Fruit fly (Drosophila melanogaster): ENCODE data around the gene qjt.

The qjt gene

dm6 chr3L:17496871-17497492, 18.1 kb downstream of the qjt start:
- TF ChIP-seq Snoo (tag; optimal IDR thresholded peaks at IDR 0.05) (peak; percentile 45), CG34367 (tag; optimal IDR thresholded peaks at IDR 0.05) (peak; percentile 81), CG12605 (GFP tag; IDR thresholded peaks at IDR 0.05) (0 out of 2 replicates have a peak, but pooled peaks have one; percentile 51), CG32121 (GFP tag; IDR thresholded peaks at IDR 0.05) (peak; percentile 73), CG8159 (tag; optimal IDR thresholded peaks at IDR 0.05) (peak; percentile 90), CG9948 (tag; optimal IDR thresholded peaks at IDR 0.05) (peak; percentile 88), CG4496 (GFP tag; IDR thresholded peaks at IDR 0.05) (peak; percentile 87), Pif1A (GFP tag; optimal IDR thresholded peaks at IDR 0.05) (peak; percentile 86), gl (tag; optimal IDR thresholded peaks at IDR 0.05) (peak; percentile 48), fd96Ca (GFP tag; IDR thresholded peaks at IDR 0.05) (no peak; the same call in 1 of the 3 replicates), Pif1B (GFP tag; optimal IDR thresholded peaks at IDR 0.05) (peak; percentile 81), EcR (GFP tag; optimal IDR thresholded peaks at IDR 0.05) (peak; percentile 84), rn (GFP tag; IDR thresholded peaks at IDR 0.05) (peak; percentile 58), D1 (tag; optimal IDR thresholded peaks at IDR 0.05) (peak; percentile 73), CG14655 (GFP tag; optimal IDR thresholded peaks at IDR 0.05) (peak; percentile 83), CG10348 (GFP tag; IDR thresholded peaks at IDR 0.05) (no peak), CG8301 (tag; optimal IDR thresholded peaks at IDR 0.05) (peak; percentile 65), CG13204 (GFP tag; optimal IDR thresholded peaks at IDR 0.05) (peak; percentile 40), Ets98B (GFP tag; IDR thresholded peaks at IDR 0.05) (peak; percentile 56), CG15710 (tag; optimal IDR thresholded peaks at IDR 0.05) (peak; percentile 85), CG17806 (tag; optimal IDR thresholded peaks at IDR 0.05) (peak; percentile 89)

- TF ChIP-seq CG32121 (GFP tag; IDR thresholded peaks at IDR 0.05) (peak; percentile 64; the same call in 1 of the 2 replicates), CG10348 (GFP tag; IDR thresholded peaks at IDR 0.05) (no peak), CG9948 (tag; optimal IDR thresholded peaks at IDR 0.05) (no peak), D1 (tag; optimal IDR thresholded peaks at IDR 0.05) (no peak), CG14655 (GFP tag; optimal IDR thresholded peaks at IDR 0.05) (peak; percentile 12), rn (GFP tag; IDR thresholded peaks at IDR 0.05) (0 out of 2 replicates have a peak, but pooled peaks have one; percentile 5), Ets98B (GFP tag; IDR thresholded peaks at IDR 0.05) (peak; percentile 45), CG4496 (GFP tag; IDR thresholded peaks at IDR 0.05) (peak; percentile 50; the same call in 2 of the 3 replicates), CG17806 (tag; optimal IDR thresholded peaks at IDR 0.05) (no peak), fd96Ca (GFP tag; IDR thresholded peaks at IDR 0.05) (peak; percentile 74), CG34367 (tag; optimal IDR thresholded peaks at IDR 0.05) (no peak), Snoo (tag; optimal IDR thresholded peaks at IDR 0.05) (no peak), Pif1A (GFP tag; optimal IDR thresholded peaks at IDR 0.05) (peak; percentile 24)
Measured at dm6 chr3L:17497969-17498368, 19.1 kb downstream of the qjt start.

DNA sequence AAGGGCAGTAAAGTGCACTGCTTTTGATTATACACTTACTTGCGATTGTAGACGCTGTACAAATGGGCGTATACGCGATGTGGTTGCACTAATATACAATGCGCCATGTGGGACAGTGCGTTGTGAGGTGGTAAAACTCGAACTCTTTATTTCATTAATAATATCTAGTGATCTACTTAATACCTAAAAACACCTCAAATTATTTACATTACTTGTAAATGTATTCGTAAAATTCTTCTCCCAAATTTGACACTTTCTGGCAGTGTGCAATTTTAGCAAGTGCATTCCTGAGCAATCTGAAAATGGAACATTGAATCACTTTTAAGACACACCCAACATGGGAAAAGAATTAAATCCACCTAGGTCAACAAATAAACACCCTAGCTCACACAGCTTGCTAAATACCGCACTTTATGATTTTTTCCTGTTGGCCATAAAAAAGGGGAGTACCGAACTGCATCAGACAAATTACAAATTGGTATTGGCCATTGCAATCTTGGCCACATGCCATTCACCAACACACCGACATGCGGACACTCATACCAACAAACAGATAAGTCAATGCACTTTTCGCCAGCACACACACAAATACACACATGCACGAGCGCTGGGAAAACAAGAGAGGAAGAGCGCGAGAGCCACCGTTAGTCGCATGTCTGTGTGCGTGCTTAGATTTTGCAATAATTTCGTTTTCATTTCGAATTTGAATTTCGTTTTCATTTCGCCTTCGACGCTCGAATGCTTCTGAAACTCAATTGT, 20.2 kb downstream of the qjt start:
- TF ChIP-seq EcR (GFP tag; optimal IDR thresholded peaks at IDR 0.05): peak; percentile 90
- TF ChIP-seq CG34367 (tag; optimal IDR thresholded peaks at IDR 0.05): no peak
- peak; percentile 47; the same call in 1 of the 2 replicates for TF ChIP-seq CG32121 (GFP tag; IDR thresholded peaks at IDR 0.05)
- no peak for TF ChIP-seq Pif1A (GFP tag; optimal IDR thresholded peaks at IDR 0.05)
- peak; percentile 40 for TF ChIP-seq CG14655 (GFP tag; optimal IDR thresholded peaks at IDR 0.05)
- TF ChIP-seq CG9948 (tag; optimal IDR thresholded peaks at IDR 0.05): no peak
- TF ChIP-seq Ets98B (GFP tag; IDR thresholded peaks at IDR 0.05): peak; percentile 49; the same call in 1 of the 2 replicates
- no peak; the same call in 2 of the 3 replicates for TF ChIP-seq CG4496 (GFP tag; IDR thresholded peaks at IDR 0.05)
- TF ChIP-seq CG12605 (GFP tag; IDR thresholded peaks at IDR 0.05): peak; percentile 23; the same call in 1 of the 2 replicates
- no peak for TF ChIP-seq D1 (tag; optimal IDR thresholded peaks at IDR 0.05)

dm6 chr3L:17500315-17500985, 21.6 kb downstream of the qjt start:
- TF ChIP-seq CG14655 (GFP tag; optimal IDR thresholded peaks at IDR 0.05) (peak; percentile 38), Pif1A (GFP tag; optimal IDR thresholded peaks at IDR 0.05) (peak; percentile 20), CG17806 (tag; optimal IDR thresholded peaks at IDR 0.05) (peak; percentile 12), CG12605 (GFP tag; IDR thresholded peaks at IDR 0.05) (no peak; the same call in none of the 2 replicates), CG10348 (GFP tag; IDR thresholded peaks at IDR 0.05) (no peak), gl (tag; optimal IDR thresholded peaks at IDR 0.05) (peak; percentile 5), Pif1B (GFP tag; optimal IDR thresholded peaks at IDR 0.05) (peak; percentile 19), D1 (tag; optimal IDR thresholded peaks at IDR 0.05) (no peak), CG4496 (GFP tag; IDR thresholded peaks at IDR 0.05) (peak; percentile 44; the same call in 2 of the 3 replicates), CG8159 (tag; optimal IDR thresholded peaks at IDR 0.05) (no peak), CG9948 (tag; optimal IDR thresholded peaks at IDR 0.05) (no peak), CG32121 (GFP tag; IDR thresholded peaks at IDR 0.05) (peak; percentile 42; the same call in 1 of the 2 replicates), CG34367 (tag; optimal IDR thresholded peaks at IDR 0.05) (no peak), Snoo (tag; optimal IDR thresholded peaks at IDR 0.05) (no peak), CG15710 (tag; optimal IDR thresholded peaks at IDR 0.05) (peak; percentile 24), rn (GFP tag; IDR thresholded peaks at IDR 0.05) (no peak), Ets98B (GFP tag; IDR thresholded peaks at IDR 0.05) (peak; percentile 54; the same call in 1 of the 2 replicates), fd96Ca (GFP tag; IDR thresholded peaks at IDR 0.05) (peak; percentile 61; the same call in 1 of the 3 replicates), CG13204 (GFP tag; optimal IDR thresholded peaks at IDR 0.05) (peak; percentile 82), EcR (GFP tag; optimal IDR thresholded peaks at IDR 0.05) (peak; percentile 98), CG8301 (tag; optimal IDR thresholded peaks at IDR 0.05) (peak; percentile 22)
